Fruit fly (Drosophila melanogaster) whole organism, embryonic: ENCODE results near the gene CG7304.

Experiments
- CG10209 ChIP-seq: fragments of 200-800 bp; sonication (Bioruptor generic); optimal IDR thresholded peaks from 3 replicates; lab custom pipeline; 2017; ENCODE audit warnings: missing biosample characterization, mild to moderate bottlenecking, missing genetic modification characterization, missing genetic modification reagents
- CG11398 ChIP-seq: fragments of 200-800 bp; sonication (Bioruptor generic); optimal IDR thresholded peaks from 2 replicates; lab custom pipeline; 2016; ENCODE audit warnings: missing biosample characterization, missing genetic modification characterization
- CG12391 ChIP-seq: fragments of 200-800 bp; sonication (Bioruptor generic); optimal IDR thresholded peaks from 3 replicates; lab custom pipeline; 2018; ENCODE audit warnings: missing biosample characterization, mild to moderate bottlenecking, missing genetic modification characterization, moderate library complexity
- CG1602 ChIP-seq: fragments of 200-800 bp; sonication (Bioruptor generic); optimal IDR thresholded peaks from 3 replicates; lab custom pipeline; 2016; ENCODE audit warnings: missing biosample characterization, missing genetic modification characterization
- CG1603 ChIP-seq: fragments of 200-800 bp; sonication (Bioruptor generic); optimal IDR thresholded peaks from 2 replicates; lab custom pipeline; 2019; ENCODE audit warnings: missing biosample characterization, mild to moderate bottlenecking, missing genetic modification characterization, moderate library complexity
- CG17328 ChIP-seq: fragments of 200-800 bp; sonication (Bioruptor generic); IDR thresholded peaks from 2 replicates; pipeline ENCODE4 v1.3.6; 2022; ENCODE audit warnings: missing biosample characterization, missing genetic modification characterization
- CG17568 ChIP-seq: fragments of 200-800 bp; sonication (Bioruptor generic); optimal IDR thresholded peaks from 2 replicates; lab custom pipeline; 2018; ENCODE audit warnings: missing biosample characterization, mild to moderate bottlenecking, missing genetic modification characterization, moderate library complexity
- CG2712 ChIP-seq: fragments of 200-800 bp; optimal IDR thresholded peaks from 3 replicates; lab custom pipeline; 2019; ENCODE audit warnings: missing biosample characterization, mild to moderate bottlenecking, missing genetic modification characterization, moderate library complexity
- CG31224 ChIP-seq: fragments of 200-800 bp; sonication (Bioruptor generic); IDR thresholded peaks from 2 replicates; pipeline ENCODE4 v1.3.6; 2022; ENCODE audit warnings: missing biosample characterization, missing genetic modification characterization
- CG6813 ChIP-seq: fragments of 200-800 bp; sonication (Bioruptor generic); optimal IDR thresholded peaks from 2 replicates; lab custom pipeline; 2017; ENCODE audit warnings: missing biosample characterization, missing genetic modification characterization, mild to moderate bottlenecking, moderate library complexity, missing genetic modification reagents
- CG7839 ChIP-seq: fragments of 200-800 bp; sonication (Bioruptor generic); optimal IDR thresholded peaks from 3 replicates; lab custom pipeline; 2018; ENCODE audit warnings: missing biosample characterization, mild to moderate bottlenecking, missing genetic modification characterization, moderate library complexity
- CG9437 ChIP-seq: fragments of 200-800 bp; sonication (Bioruptor generic); optimal IDR thresholded peaks from 2 replicates; lab custom pipeline; 2018; ENCODE audit warnings: missing biosample characterization, mild to moderate bottlenecking, missing genetic modification characterization
- CG9727 ChIP-seq: fragments of 200-800 bp; sonication (Bioruptor generic); optimal IDR thresholded peaks from 3 replicates; lab custom pipeline; 2017; ENCODE audit warnings: missing biosample characterization, mild to moderate bottlenecking, missing genetic modification characterization
- E2f2 ChIP-seq: fragments of 200-800 bp; sonication (Bioruptor generic); IDR thresholded peaks from 2 replicates; pipeline ENCODE4 v1.3.6; 2022; ENCODE audit warnings: missing biosample characterization, missing genetic modification characterization
- Max ChIP-seq: fragments of 200-800 bp; sonication (Bioruptor generic); optimal IDR thresholded peaks from 2 replicates; lab custom pipeline; 2016; ENCODE audit warnings: missing biosample characterization, mild to moderate bottlenecking, missing genetic modification characterization
- Rfx ChIP-seq: fragments of 200-800 bp; sonication (Bioruptor generic); IDR thresholded peaks from 2 replicates; pipeline ENCODE4 v1.3.6; 2022; ENCODE audit warnings: missing biosample characterization, missing genetic modification characterization
- Sox100B ChIP-seq: fragments of 200-800 bp; sonication (Bioruptor generic); optimal IDR thresholded peaks from 3 replicates; lab custom pipeline; 2018; ENCODE audit warnings: missing biosample characterization, mild to moderate bottlenecking, missing genetic modification characterization
- Xrp1 ChIP-seq: fragments of 200-800 bp; sonication (Bioruptor generic); IDR thresholded peaks from 2 replicates; pipeline ENCODE4 v1.3.6; 2022; ENCODE audit warnings: missing biosample characterization, missing genetic modification characterization
- bsh ChIP-seq, 2 experiments: fragments of 200-800 bp; sonication (Bioruptor generic); optimal IDR thresholded peaks; 2 replicates each; lab custom pipeline; 2017 to 2018; ENCODE audit warnings: mild to moderate bottlenecking in 2 of 2, missing biosample characterization in 2 of 2, missing genetic modification characterization in 2 of 2, moderate library complexity in 1 of 2
- chif ChIP-seq, 2 experiments: fragments of 200-800 bp; sonication (Bioruptor generic); optimal IDR thresholded peaks; 3 replicates each; lab custom pipeline; 2016; ENCODE audit warnings: missing biosample characterization in 2 of 2, missing genetic modification characterization in 2 of 2
- fru ChIP-seq: fragments of >200 bp; optimal IDR thresholded peaks from 2 replicates; lab custom pipeline; 2017
- gfzf ChIP-seq: fragments of 200-800 bp; sonication (Bioruptor generic); optimal IDR thresholded peaks from 2 replicates; lab custom pipeline; 2016; ENCODE audit warnings: missing biosample characterization, mild to moderate bottlenecking, missing genetic modification characterization, moderate library complexity
- gro ChIP-seq: fragments of 200-800 bp; sonication (Bioruptor generic); optimal IDR thresholded peaks from 2 replicates; lab custom pipeline; 2016; ENCODE audit warnings: missing biosample characterization, missing genetic modification characterization
- kah ChIP-seq: fragments of 200-800 bp; sonication (Bioruptor generic); optimal IDR thresholded peaks from 2 replicates; lab custom pipeline; 2018; ENCODE audit warnings: missing biosample characterization, mild to moderate bottlenecking, missing genetic modification characterization
- knrl ChIP-seq: fragments of 200-800 bp; sonication (Bioruptor generic); IDR thresholded peaks from 3 replicates; pipeline ENCODE4 v1.3.6; 2022; ENCODE audit warnings: missing biosample characterization, missing genetic modification characterization; ENCODE audit not compliant: partially characterized antibody
- nerfin-1 ChIP-seq: fragments of 200-800 bp; sonication (Bioruptor generic); optimal IDR thresholded peaks from 3 replicates; lab custom pipeline; 2019; ENCODE audit warnings: missing biosample characterization, mild to moderate bottlenecking, missing genetic modification characterization, moderate library complexity
- nmo ChIP-seq: fragments of 200-800 bp; sonication (Bioruptor generic); optimal IDR thresholded peaks from 2 replicates; lab custom pipeline; 2018; ENCODE audit warnings: missing biosample characterization, mild to moderate bottlenecking, missing genetic modification characterization, moderate library complexity
- pros ChIP-seq: fragments of 200-800 bp; sonication (Bioruptor generic); optimal IDR thresholded peaks from 3 replicates; lab custom pipeline; 2019; ENCODE audit warnings: missing biosample characterization, mild to moderate bottlenecking, missing genetic modification characterization, moderate library complexity
- ranshi ChIP-seq: fragments of 200-800 bp; sonication (Bioruptor generic); IDR thresholded peaks from 2 replicates; pipeline ENCODE4 v1.3.6; 2022; ENCODE audit warnings: missing biosample characterization, missing genetic modification characterization
- rib ChIP-seq: fragments of 200-800 bp; sonication (Bioruptor generic); IDR thresholded peaks from 2 replicates; pipeline ENCODE4 v1.3.6; 2022; ENCODE audit warnings: missing biosample characterization, missing genetic modification characterization
- sd ChIP-seq: fragments of 200-800 bp; sonication (Bioruptor generic); optimal IDR thresholded peaks from 3 replicates; lab custom pipeline; 2018; ENCODE audit warnings: missing biosample characterization, mild to moderate bottlenecking, missing genetic modification characterization, moderate library complexity
- sens ChIP-seq: fragments of 200-800 bp; sonication (Bioruptor generic); peaks from one replicate; lab custom pipeline; 2016; ENCODE audit warnings: missing biosample characterization, missing genetic modification characterization
- shn ChIP-seq: fragments of 200-800 bp; sonication (Bioruptor generic); optimal IDR thresholded peaks from 3 replicates; lab custom pipeline; 2016; ENCODE audit warnings: missing biosample characterization, missing genetic modification characterization
- sim ChIP-seq: fragments of 200-800 bp; sonication (Bioruptor generic); IDR thresholded peaks from 2 replicates; pipeline ENCODE4 v1.3.6; 2022; ENCODE audit warnings: missing biosample characterization, missing genetic modification characterization
- sisA ChIP-seq: fragments of 200-800 bp; sonication (Bioruptor generic); IDR thresholded peaks from 2 replicates; pipeline ENCODE4 v1.3.6; 2022; ENCODE audit warnings: missing biosample characterization, missing genetic modification characterization
- slou ChIP-seq: fragments of 200-800 bp; sonication (Bioruptor generic); optimal IDR thresholded peaks from 3 replicates; lab custom pipeline; 2016; ENCODE audit warnings: missing biosample characterization, missing genetic modification characterization
- ssp ChIP-seq: fragments of 200-800 bp; sonication (Bioruptor generic); IDR thresholded peaks from 2 replicates; pipeline ENCODE4 v1.3.6; 2022; ENCODE audit warnings: missing biosample characterization, missing genetic modification characterization
- z ChIP-seq: fragments of 200-800 bp; sonication (Bioruptor generic); IDR thresholded peaks from 3 replicates; pipeline ENCODE4 v1.3.6; 2022; ENCODE audit warnings: missing biosample characterization, missing genetic modification characterization

The CG7304 gene

DNA sequence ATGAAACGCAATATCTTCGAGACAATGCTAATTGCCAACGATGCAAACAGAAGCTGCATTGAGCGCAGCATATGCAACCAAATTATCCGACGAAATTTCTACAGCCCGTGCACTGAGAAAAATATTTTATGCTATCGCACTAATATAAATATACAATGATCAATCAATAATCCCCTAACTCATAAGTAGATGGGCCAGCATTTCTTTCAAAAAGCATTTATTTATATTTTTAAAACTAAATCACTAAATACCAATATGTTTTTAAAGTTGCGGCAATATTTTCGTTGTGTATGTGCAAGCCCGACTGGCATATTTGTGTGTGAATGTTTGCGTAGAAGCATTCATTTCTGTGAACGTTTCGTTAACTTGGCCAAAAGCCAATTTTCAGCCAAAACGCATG, 33.3 kb upstream of the CG7304 start (continued):
- TF ChIP-seq CG12391 (tag; lab: Kevin White, UChicago) (peak; percentile 6), CG9727 (GFP tag; lab: Kevin White, UChicago) (peak; percentile 7), CG7839 (tag; lab: Kevin White, UChicago) (peak; percentile 3), sim (GFP tag; lab: Robert Waterston, UW) (no peak), CG2712 (tag; lab: Kevin White, UChicago) (peak; percentile 30), bsh (GFP tag; optimal IDR thresholded peaks at IDR 0.05; lab: Kevin White, UChicago) (peak in 1 of 2 experiments; percentile 29), CG17328 (GFP tag; lab: Robert Waterston, UW) (peak; percentile 28; the same call in 1 of the 2 replicates), CG11398 (GFP tag; lab: Kevin White, UChicago) (no peak), CG1603 (tag; lab: Kevin White, UChicago) (peak; percentile 15)
- TF ChIP-seq, all 482 proteins: peak for 22

DNA sequence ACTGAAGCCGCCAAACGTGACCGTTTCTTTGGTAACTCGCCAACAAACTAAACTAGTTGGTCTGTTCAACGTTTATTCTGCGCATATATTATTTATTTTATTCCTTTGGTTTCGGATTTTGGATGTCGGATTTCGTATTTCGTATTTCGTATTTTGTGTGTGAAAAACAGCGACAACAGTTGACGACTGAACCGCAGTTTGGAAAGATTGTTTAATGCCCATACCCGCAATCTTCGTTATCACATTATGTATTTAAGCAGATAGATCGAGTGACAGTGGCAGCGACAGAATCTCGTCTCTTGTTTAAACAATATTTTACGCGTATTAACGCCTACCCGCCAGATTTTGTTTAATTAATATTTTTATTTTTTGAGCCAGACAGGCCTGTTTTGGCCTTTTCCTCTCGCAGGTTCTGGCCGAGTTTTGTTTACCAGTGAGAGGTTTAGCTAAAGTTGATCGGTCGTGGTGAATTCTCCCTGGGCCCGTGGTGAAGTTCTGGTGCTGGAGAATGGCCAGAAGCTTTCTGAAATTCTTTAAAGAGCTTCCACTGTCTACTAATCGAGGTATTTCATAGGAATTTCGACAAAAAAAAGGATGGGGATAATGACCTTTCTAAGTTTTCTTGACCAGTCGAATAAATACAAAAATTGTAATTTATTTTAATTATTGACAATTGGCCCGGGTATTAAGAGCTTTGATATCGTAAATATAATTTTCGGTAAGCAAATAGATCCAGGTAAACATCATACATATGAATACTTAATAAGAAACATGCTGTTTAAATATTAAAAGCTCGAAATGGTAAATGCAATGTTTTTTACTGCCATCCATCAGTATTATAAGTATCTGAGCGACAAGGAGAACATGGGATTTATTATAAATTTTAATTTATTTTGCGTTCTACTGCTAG, 31.6 kb upstream of the CG7304 start, which contains the start of the genes comm3 and CG43083:
Gene comm3, minus strand, starts transcription at position 51 of the 910 bp plus-strand sequence.
Gene CG43083, plus strand, starts transcription at position 860 of the 910 bp plus-strand sequence.
- TF ChIP-seq CG17568 (peak; percentile 15), sd (tag; lab: Kevin White, UChicago) (peak; percentile 85), CG6813 (GFP tag; lab: Kevin White, UChicago) (peak; percentile 31), slou (GFP tag; lab: Kevin White, UChicago) (no peak), sens (GFP tag; lab: Kevin White, UChicago) (peak; percentile 52)

dm6 chr3L:15649561-15649960, 30.0 kb upstream of the CG7304 start, which contains the start of the genes Eig71Ea and Eig71Eb:
Gene Eig71Ea (minus strand): TSS chr3L:15649661.
Gene Eig71Eb (plus strand): TSS chr3L:15649936.
- TF ChIP-seq E2f2 (no peak), CG10209 (GFP tag; lab: Kevin White, UChicago) (no peak), Max (GFP tag; lab: Kevin White, UChicago) (no peak), kah (GFP tag; lab: Kevin White, UChicago) (no peak), nerfin-1 (no peak), Rfx (GFP tag; lab: Robert Waterston, UW) (no peak), ssp (GFP tag; lab: Robert Waterston, UW) (no peak), CG9437 (no peak), sisA (no peak)

- TF ChIP-seq chif (GFP tag; optimal IDR thresholded peaks at IDR 0.05; lab: Kevin White, UChicago) (no peak), CG1602 (GFP tag; lab: Kevin White, UChicago) (no peak), z (GFP tag; lab: Robert Waterston, UW) (no peak), nmo (GFP tag; lab: Kevin White, UChicago) (no peak), CG31224 (GFP tag; lab: Robert Waterston, UW) (no peak), gfzf (GFP tag; lab: Kevin White, UChicago) (no peak), CG6813 (GFP tag; lab: Kevin White, UChicago) (no peak), shn (GFP tag; lab: Kevin White, UChicago) (no peak), gro (GFP tag; lab: Kevin White, UChicago) (no peak), pros (GFP tag; lab: Kevin White, UChicago) (no peak), rib (GFP tag; lab: Robert Waterston, UW) (no peak), knrl (GFP tag; lab: Robert Waterston, UW) (no peak), ranshi (GFP tag; lab: Robert Waterston, UW) (no peak), fru (lab: Kevin White, UChicago) (no peak), Xrp1 (GFP tag; lab: Robert Waterston, UW) (no peak), Sox100B (GFP tag; lab: Kevin White, UChicago) (no peak), CG17568 (no peak)
These were observed 29.0 kb upstream of the CG7304 start, which contains the start of gene CG43084 for dm6 chr3L:15650552-15650951. Gene CG43084 (plus strand): TSS chr3L:15650852.
